Fruit fly (Drosophila melanogaster): ENCODE results near the gene gdrd.

Gene gdrd

dm6 chr3L:14671546-14671945 is 19.6 kb upstream of the gdrd start (continued):
- TF ChIP-seq gt (GFP tag; IDR thresholded peaks at IDR 0.05), result no peak
- peak; percentile 15 for TF ChIP-seq CG17359 (tag; optimal IDR thresholded peaks at IDR 0.05)
- TF ChIP-seq Dp (GFP tag; optimal IDR thresholded peaks at IDR 0.05), result peak; percentile 29
- TF ChIP-seq CG17328 (GFP tag; IDR thresholded peaks at IDR 0.05), result no peak
- TF ChIP-seq stwl (tag; optimal IDR thresholded peaks at IDR 0.05), result peak; percentile 85
- TF ChIP-seq emc (GFP tag; optimal IDR thresholded peaks at IDR 0.05), result no peak
- peak; percentile 88 for TF ChIP-seq Med (GFP tag)
- peak; percentile 4 for TF ChIP-seq Abd-B (GFP tag; optimal IDR thresholded peaks at IDR 0.05)
- TF ChIP-seq D19A (tag; optimal IDR thresholded peaks at IDR 0.05), result peak; percentile 26
- TF ChIP-seq CG2199 (GFP tag; IDR thresholded peaks at IDR 0.05), result peak; percentile 90
- TF ChIP-seq CG17361 (GFP tag; IDR thresholded peaks at IDR 0.05), result 0 out of 3 replicates have a peak, but pooled peaks have one; percentile 28
- no peak for TF ChIP-seq CG6689 (GFP tag; IDR thresholded peaks at IDR 0.05)
- peak; percentile 99 for TF ChIP-seq Myb (GFP tag; optimal IDR thresholded peaks at IDR 0.05)
- peak; percentile 19 for TF ChIP-seq pzg (GFP tag; optimal IDR thresholded peaks at IDR 0.05)
- TF ChIP-seq br (optimal IDR thresholded peaks at IDR 0.05), result no peak
- TF ChIP-seq CG3407 (GFP tag; optimal IDR thresholded peaks at IDR 0.05), result peak; percentile 33
- TF ChIP-seq CG33213 (GFP tag; optimal IDR thresholded peaks at IDR 0.05), result peak; percentile 61
- peak; percentile 67 for TF ChIP-seq CG31365 (tag; optimal IDR thresholded peaks at IDR 0.05)
- peak; percentile 15 for TF ChIP-seq grau (tag; optimal IDR thresholded peaks at IDR 0.05)
- TF ChIP-seq slbo (GFP tag; IDR thresholded peaks at IDR 0.05), result peak; percentile 41; the same call in 1 of the 2 replicates
- TF ChIP-seq CG7786 (GFP tag; optimal IDR thresholded peaks at IDR 0.05), result no peak
- TF ChIP-seq pan (optimal IDR thresholded peaks at IDR 0.05), result no peak
- TF ChIP-seq pan (GFP tag; optimal IDR thresholded peaks at IDR 0.05 in 1 of 2, IDR thresholded peaks at IDR 0.05 in 1 of 2), result no peak
- TF ChIP-seq nmo (GFP tag; optimal IDR thresholded peaks at IDR 0.05), result peak; percentile 27
- no peak for TF ChIP-seq wdn (GFP tag; IDR thresholded peaks at IDR 0.05)
- TF ChIP-seq CG32532 (GFP tag; IDR thresholded peaks at IDR 0.05), result 0 out of 2 replicates have a peak, but pooled peaks have one; percentile 23
- no peak for TF ChIP-seq dati (GFP tag; IDR thresholded peaks at IDR 0.05)

- TF ChIP-seq otp (GFP tag; IDR thresholded peaks at IDR 0.05) (peak; percentile 60; the same call in 2 of the 3 replicates), CG8924 (tag; optimal IDR thresholded peaks at IDR 0.05) (peak; percentile 6), yki (optimal IDR thresholded peaks at IDR 0.05) (no peak), Eip74EF (GFP tag; optimal IDR thresholded peaks at IDR 0.05) (peak in 1 of 2 experiments; percentile 26), caup (GFP tag; optimal IDR thresholded peaks at IDR 0.05; ENCODE audit: severe bottlenecking) (peak; percentile 62), Lhr (GFP tag; optimal IDR thresholded peaks at IDR 0.05) (no peak), CG4328 (GFP tag; optimal IDR thresholded peaks at IDR 0.05) (peak; percentile 35), pfk (GFP tag; optimal IDR thresholded peaks at IDR 0.05) (peak; percentile 37), z (GFP tag; IDR thresholded peaks at IDR 0.05) (peak; percentile 59; the same call in 1 of the 3 replicates), CG12769 (tag; optimal IDR thresholded peaks at IDR 0.05) (peak; percentile 69), PHDP (tag; optimal IDR thresholded peaks at IDR 0.05) (peak; percentile 28), CG2120 (GFP tag; optimal IDR thresholded peaks at IDR 0.05) (peak; percentile 20), E2f2 (GFP tag; IDR thresholded peaks at IDR 0.05) (peak; percentile 32; the same call in 1 of the 2 replicates), gem (tag; optimal IDR thresholded peaks at IDR 0.05) (peak; percentile 28), ham (GFP tag; IDR thresholded peaks at IDR 0.05) (no peak), CG31224 (GFP tag; IDR thresholded peaks at IDR 0.05) (0 out of 2 replicates have a peak, but pooled peaks have one; percentile 12), ATbp (GFP tag; optimal IDR thresholded peaks at IDR 0.05) (peak; percentile 17), Kr (GFP tag; optimal IDR thresholded peaks at IDR 0.05) (no peak), Nf-YC (tag; optimal IDR thresholded peaks at IDR 0.05) (peak; percentile 21), nau (GFP tag; optimal IDR thresholded peaks at IDR 0.05) (peak; percentile 11), unpg (GFP tag; optimal IDR thresholded peaks at IDR 0.05) (peak; percentile 22), pho (GFP tag; optimal IDR thresholded peaks at IDR 0.05) (no peak), Fer1 (GFP tag; optimal IDR thresholded peaks at IDR 0.05) (peak; percentile 43), az2 (GFP tag; optimal IDR thresholded peaks at IDR 0.05) (peak; percentile 12)
Measured at dm6 chr3L:14672387-14673110, 18.6 kb upstream of the gdrd start, which contains the start of the genes CG43121 and ome. Gene CG43121, minus strand, starts transcription at chr3L:14672437. Gene ome, plus strand, starts transcription at chr3L:14672839.
